Worm (Caenorhabditis elegans) whole organism, L1 larva: ENCODE results near the gene ZK669.3.

Experiments
- ceh-82 ChIP-seq, 3 experiments: fragments of 150-350 bp in 1 of 3; sonication (generic microtip) in 2 of 3; optimal IDR thresholded peaks; 2 replicates each; lab custom pipeline; 2014 to 2017; ENCODE audit warnings: missing biosample characterization in 3 of 3, missing genetic modification characterization in 3 of 3
- dpl-1 ChIP-seq, 3 experiments: fragments of 150-350 bp in 2 of 3; sonication (generic microtip) in 1 of 3; optimal IDR thresholded peaks; 2 replicates each; lab custom pipeline; 2014 to 2017; ENCODE audit warnings: missing biosample characterization in 3 of 3, missing genetic modification characterization in 3 of 3, missing genetic modification reagents in 3 of 3
- dsc-1 ChIP-seq: sonication (generic microtip); optimal IDR thresholded peaks from 2 replicates; lab custom pipeline; 2016; ENCODE audit warnings: mild to moderate bottlenecking, missing genetic modification characterization, missing compliant biosample characterization
- fos-1 ChIP-seq: fragments of 150-350 bp; optimal IDR thresholded peaks from 2 replicates; lab custom pipeline; 2014; ENCODE audit warnings: missing biosample characterization, missing genetic modification characterization
- lin-39 ChIP-seq: fragments of 150-350 bp; optimal IDR thresholded peaks from 2 replicates; lab custom pipeline; 2014; ENCODE audit warnings: missing biosample characterization, missing genetic modification reagents, missing genetic modification characterization
- nhr-12 ChIP-seq: sonication (generic microtip); optimal IDR thresholded peaks from 2 replicates; lab custom pipeline; 2017; ENCODE audit warnings: missing biosample characterization, missing genetic modification characterization
- nhr-237 ChIP-seq: fragments of 150-350 bp; optimal IDR thresholded peaks from 2 replicates; lab custom pipeline; 2014; ENCODE audit warnings: missing biosample characterization, missing genetic modification characterization
- nhr-28 ChIP-seq: fragments of 150-350 bp; optimal IDR thresholded peaks from 2 replicates; lab custom pipeline; 2014; ENCODE audit warnings: missing biosample characterization, missing genetic modification characterization
- skn-1 ChIP-seq: fragments of 150-350 bp; optimal IDR thresholded peaks from 2 replicates; lab custom pipeline; 2014; ENCODE audit warnings: missing biosample characterization, missing genetic modification characterization
- unc-30 ChIP-seq: sonication (generic microtip); optimal IDR thresholded peaks from 2 replicates; lab custom pipeline; 2017; ENCODE audit warnings: missing biosample characterization, missing genetic modification characterization
- zip-4 ChIP-seq: fragments of 200-800 bp; sonication (Bioruptor generic); optimal IDR thresholded peaks from 2 replicates; lab custom pipeline; 2018; ENCODE audit warnings: mild to moderate bottlenecking, missing genetic modification characterization, moderate library complexity, missing compliant biosample characterization

DNA sequence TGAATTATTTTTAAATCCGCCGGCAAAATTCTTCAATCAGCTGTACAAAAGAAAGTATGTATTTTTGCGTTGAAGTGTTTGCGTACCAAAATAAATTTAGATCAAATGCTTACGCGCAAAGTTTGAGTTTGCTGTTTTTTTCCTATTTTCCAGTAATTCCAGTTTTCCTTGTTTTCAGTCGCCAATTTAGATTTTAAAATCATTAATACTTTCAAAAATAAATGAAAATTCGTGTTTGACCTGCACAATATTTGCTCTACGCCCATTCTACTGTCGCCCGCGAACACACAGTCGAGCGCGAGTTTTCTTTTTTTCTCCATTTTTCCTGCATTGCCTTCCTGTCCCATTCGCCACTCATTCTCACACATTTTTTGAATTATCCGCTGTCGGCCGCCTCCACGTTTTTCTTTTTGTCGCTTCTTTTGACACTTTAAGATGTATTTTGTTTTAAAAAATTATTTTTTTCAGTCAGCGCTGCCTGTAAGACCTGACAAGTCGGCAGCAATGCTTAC lies 48.1 kb upstream of the ZK669.3 start, which contains the start of gene ptc-1:
- TF ChIP-seq nhr-237 (tag; lab: Kevin White, UChicago) (no peak), dsc-1 (tag; lab: Kevin White, UChicago) (peak; percentile 20), nhr-28 (tag; lab: Kevin White, UChicago) (no peak), unc-30 (tag; lab: Kevin White, UChicago) (no peak), fos-1 (tag; lab: Kevin White, UChicago) (no peak), zip-4 (GFP tag; lab: Kevin White, UChicago) (no peak), lin-39 (no peak), dpl-1 (GFP tag; optimal IDR thresholded peaks at IDR 0.05; lab: Kevin White, UChicago) (no peak), skn-1 (tag; lab: Kevin White, UChicago) (no peak), nhr-12 (tag; lab: Kevin White, UChicago) (no peak), ceh-82 (tag; optimal IDR thresholded peaks at IDR 0.05; lab: Kevin White, UChicago) (no peak)
